Fruit fly (Drosophila melanogaster): Measurements from ENCODE around the gene CG7488.

The CG7488 gene

dm6 chr3R:13032323-13032722 lies 36.9 kb downstream of the CG7488 start, which contains the start of gene ry:
Gene ry (plus strand): TSS chr3R:13032528.
- TF ChIP-seq CG32121 (GFP tag; IDR thresholded peaks at IDR 0.05) (peak; percentile 14; the same call in 1 of the 2 replicates), fd96Ca (GFP tag; IDR thresholded peaks at IDR 0.05) (no peak), CG34367 (tag; optimal IDR thresholded peaks at IDR 0.05) (no peak), CG13204 (GFP tag; optimal IDR thresholded peaks at IDR 0.05) (no peak), EcR (GFP tag; optimal IDR thresholded peaks at IDR 0.05) (no peak), gl (tag; optimal IDR thresholded peaks at IDR 0.05) (no peak), CG8159 (tag; optimal IDR thresholded peaks at IDR 0.05) (no peak), CG4496 (GFP tag; IDR thresholded peaks at IDR 0.05) (no peak), CG17806 (tag; optimal IDR thresholded peaks at IDR 0.05) (no peak)

DNA sequence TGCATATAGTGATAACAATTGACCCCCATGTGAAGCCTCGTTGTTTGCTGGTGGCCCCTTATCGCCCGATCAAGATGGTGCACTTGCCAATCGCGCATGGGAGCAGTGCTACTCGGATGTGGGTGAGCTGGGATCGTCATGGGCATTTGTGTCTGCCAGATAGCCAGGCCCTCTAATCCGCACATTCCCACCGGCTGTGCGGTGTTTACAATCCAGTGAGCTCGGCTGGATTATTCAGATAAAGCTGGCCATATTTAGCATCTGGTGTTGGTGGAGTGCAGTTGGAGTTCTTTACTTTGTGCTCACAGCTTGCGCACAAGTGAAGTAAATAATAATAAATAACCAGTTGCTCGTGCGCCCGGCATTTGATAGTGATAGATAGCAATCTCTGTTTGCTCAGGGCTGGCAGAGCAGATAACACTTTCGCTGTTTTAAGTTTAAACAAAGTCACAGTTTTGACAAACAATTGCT lies 37.6 kb downstream of the CG7488 start:
- 0 out of 3 replicates have a peak, but pooled peaks have one; percentile 36 for TF ChIP-seq CG4496 (GFP tag; IDR thresholded peaks at IDR 0.05)
- TF ChIP-seq EcR (GFP tag; optimal IDR thresholded peaks at IDR 0.05), result no peak
- 0 out of 2 replicates have a peak, but pooled peaks have one; percentile 37 for TF ChIP-seq Ets98B (GFP tag; IDR thresholded peaks at IDR 0.05)
- no peak for TF ChIP-seq CG13204 (GFP tag; optimal IDR thresholded peaks at IDR 0.05)
- peak; percentile 33 for TF ChIP-seq CG32121 (GFP tag; IDR thresholded peaks at IDR 0.05)

- TF ChIP-seq EcR (GFP tag; optimal IDR thresholded peaks at IDR 0.05) (no peak), gl (tag; optimal IDR thresholded peaks at IDR 0.05) (no peak), CG8159 (tag; optimal IDR thresholded peaks at IDR 0.05) (no peak), CG10348 (GFP tag; IDR thresholded peaks at IDR 0.05) (no peak), Pif1B (GFP tag; optimal IDR thresholded peaks at IDR 0.05) (no peak), CG8301 (tag; optimal IDR thresholded peaks at IDR 0.05) (no peak), Pif1A (GFP tag; optimal IDR thresholded peaks at IDR 0.05) (no peak), CG13204 (GFP tag; optimal IDR thresholded peaks at IDR 0.05) (no peak)
Measured at dm6 chr3R:13033670-13034069, 38.2 kb downstream of the CG7488 start.

DNA sequence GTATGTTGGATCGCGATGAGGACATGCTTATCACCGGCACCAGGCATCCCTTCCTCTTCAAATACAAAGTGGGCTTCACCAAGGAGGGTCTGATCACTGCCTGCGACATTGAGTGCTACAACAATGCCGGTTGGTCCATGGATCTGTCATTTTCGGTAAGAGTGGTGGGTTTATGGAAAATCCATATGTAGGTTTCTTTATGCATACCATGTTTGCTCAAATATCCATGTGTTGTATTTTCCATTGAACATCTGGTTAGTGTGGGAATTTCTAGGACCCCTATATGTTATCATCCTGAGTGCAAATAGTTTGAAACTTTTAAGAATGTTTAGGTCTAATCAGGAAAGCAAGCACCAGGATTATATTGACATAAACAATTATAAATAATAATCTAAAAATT lies 40.6 kb downstream of the CG7488 start:
- TF ChIP-seq CG34367 (tag; optimal IDR thresholded peaks at IDR 0.05) (no peak), CG12605 (GFP tag; IDR thresholded peaks at IDR 0.05) (no peak), CG9948 (tag; optimal IDR thresholded peaks at IDR 0.05) (no peak), fd96Ca (GFP tag; IDR thresholded peaks at IDR 0.05) (no peak), CG8301 (tag; optimal IDR thresholded peaks at IDR 0.05) (no peak), Ets98B (GFP tag; IDR thresholded peaks at IDR 0.05) (no peak), Pif1A (GFP tag; optimal IDR thresholded peaks at IDR 0.05) (no peak), CG14655 (GFP tag; optimal IDR thresholded peaks at IDR 0.05) (no peak), EcR (GFP tag; optimal IDR thresholded peaks at IDR 0.05) (no peak), CG15710 (tag; optimal IDR thresholded peaks at IDR 0.05) (no peak), rn (GFP tag; IDR thresholded peaks at IDR 0.05) (no peak), CG10348 (GFP tag; IDR thresholded peaks at IDR 0.05) (no peak), CG13204 (GFP tag; optimal IDR thresholded peaks at IDR 0.05) (no peak), Pif1B (GFP tag; optimal IDR thresholded peaks at IDR 0.05) (no peak)

DNA sequence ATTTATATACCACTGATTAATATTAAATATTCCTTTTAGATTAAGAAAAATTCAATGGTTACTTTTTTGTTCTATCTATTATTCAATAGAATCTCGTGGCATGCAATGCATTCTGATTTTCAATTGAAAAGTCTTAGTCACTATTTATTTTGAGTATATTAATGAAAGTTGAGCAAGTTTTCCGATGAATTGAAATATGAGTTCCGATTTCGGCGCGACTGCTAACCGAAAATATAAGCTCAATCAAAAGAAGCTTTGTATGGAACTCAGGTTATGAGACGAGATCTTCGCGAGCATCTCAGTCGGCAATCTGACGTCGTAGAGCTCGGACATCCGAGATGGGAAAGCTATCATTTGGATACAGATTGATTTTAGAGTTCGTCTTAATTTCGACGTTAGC lies 42.7 kb downstream of the CG7488 start, which contains the start of gene CG11668:
Gene CG11668, plus strand, starts transcription at position 301 of the 400 bp plus-strand sequence.
- TF ChIP-seq CG14655 (GFP tag; optimal IDR thresholded peaks at IDR 0.05) (no peak), CG8301 (tag; optimal IDR thresholded peaks at IDR 0.05) (no peak), CG4496 (GFP tag; IDR thresholded peaks at IDR 0.05) (no peak), CG9948 (tag; optimal IDR thresholded peaks at IDR 0.05) (no peak)

DNA sequence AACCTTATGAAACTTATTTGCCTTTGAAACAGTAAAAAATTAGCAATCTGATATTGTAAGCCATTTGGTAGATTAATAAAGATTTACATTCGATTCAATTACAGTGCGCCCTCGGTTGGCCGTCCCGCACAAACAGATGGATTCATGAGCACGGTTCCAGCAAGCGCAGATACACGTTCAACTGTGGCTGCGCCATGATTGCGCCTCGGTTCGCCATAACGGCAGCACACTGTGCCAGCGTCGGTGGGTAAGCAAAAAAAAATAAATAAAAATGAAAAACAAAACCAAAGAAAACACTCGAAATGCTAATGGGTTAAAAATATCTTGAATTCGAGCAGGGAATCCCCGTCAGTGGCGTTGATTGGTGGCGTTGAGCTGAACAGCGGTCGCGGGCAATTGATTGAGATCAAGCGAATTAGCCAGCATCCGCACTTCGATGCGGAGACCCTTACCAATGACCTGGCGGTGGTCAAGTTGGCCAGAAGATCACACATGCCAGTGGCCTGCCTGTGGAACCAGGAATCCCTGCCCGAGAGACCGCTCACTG lies 43.7 kb downstream of the CG7488 start:
- TF ChIP-seq D1 (tag; optimal IDR thresholded peaks at IDR 0.05), result no peak
- 0 out of 2 replicates have a peak, but pooled peaks have one; percentile 16 for TF ChIP-seq Ets98B (GFP tag; IDR thresholded peaks at IDR 0.05)
- no peak for TF ChIP-seq Pif1A (GFP tag; optimal IDR thresholded peaks at IDR 0.05)
- TF ChIP-seq CG15710 (tag; optimal IDR thresholded peaks at IDR 0.05), result peak; percentile 22
- no peak for TF ChIP-seq Pif1B (GFP tag; optimal IDR thresholded peaks at IDR 0.05)
- peak; percentile 49; the same call in 2 of the 3 replicates for TF ChIP-seq CG4496 (GFP tag; IDR thresholded peaks at IDR 0.05)
- 0 out of 3 replicates have a peak, but pooled peaks have one; percentile 38 for TF ChIP-seq fd96Ca (GFP tag; IDR thresholded peaks at IDR 0.05)

dm6 chr3R:13041750-13042149 lies 46.3 kb downstream of the CG7488 start, which contains the start of gene CG11670:
Gene CG11670 (plus strand): TSS chr3R:13042050.
- TF ChIP-seq Snoo (tag; optimal IDR thresholded peaks at IDR 0.05), result no peak
- TF ChIP-seq D1 (tag; optimal IDR thresholded peaks at IDR 0.05), result no peak
- TF ChIP-seq CG17806 (tag; optimal IDR thresholded peaks at IDR 0.05), result no peak
- no peak for TF ChIP-seq gl (tag; optimal IDR thresholded peaks at IDR 0.05)
- TF ChIP-seq CG8159 (tag; optimal IDR thresholded peaks at IDR 0.05), result no peak
- TF ChIP-seq CG9948 (tag; optimal IDR thresholded peaks at IDR 0.05), result no peak
- TF ChIP-seq Pif1A (GFP tag; optimal IDR thresholded peaks at IDR 0.05), result no peak
- no peak for TF ChIP-seq CG15710 (tag; optimal IDR thresholded peaks at IDR 0.05)
- TF ChIP-seq Pif1B (GFP tag; optimal IDR thresholded peaks at IDR 0.05), result no peak
- TF ChIP-seq CG34367 (tag; optimal IDR thresholded peaks at IDR 0.05), result no peak
- TF ChIP-seq CG13204 (GFP tag; optimal IDR thresholded peaks at IDR 0.05), result no peak
- no peak for TF ChIP-seq CG32121 (GFP tag; IDR thresholded peaks at IDR 0.05)
- TF ChIP-seq CG12605 (GFP tag; IDR thresholded peaks at IDR 0.05), result no peak
- no peak for TF ChIP-seq EcR (GFP tag; optimal IDR thresholded peaks at IDR 0.05)
- no peak for TF ChIP-seq fd96Ca (GFP tag; IDR thresholded peaks at IDR 0.05)
